Fruit fly (Drosophila melanogaster) whole organism, wandering third instar larva: ENCODE measurements around the gene CG33510.

Source experiments
- Abd-B ChIP-seq: fragments of >200 bp; optimal IDR thresholded peaks from 2 replicates; lab custom pipeline; 2017; ENCODE audit warnings: missing biosample characterization, missing genetic modification characterization
- CG9705 ChIP-seq: fragments of 200-800 bp; sonication (Bioruptor generic); optimal IDR thresholded peaks from 2 replicates; lab custom pipeline; 2018; ENCODE audit warnings: missing biosample characterization, mild to moderate bottlenecking, missing genetic modification characterization
- Dif ChIP-seq: fragments of 200-275, 200-300 bp; sonication (Bioruptor generic); optimal IDR thresholded peaks from 2 replicates; lab custom pipeline; 2018; ENCODE audit warnings: missing biosample characterization, missing genetic modification characterization; ENCODE audit not compliant: partially characterized antibody
- GATAd ChIP-seq: sonication (Bioruptor generic); optimal IDR thresholded peaks from 2 replicates; lab custom pipeline; 2016; ENCODE audit warnings: missing biosample characterization, missing genetic modification characterization
- HLH106 ChIP-seq: fragments of 200-800 bp; optimal IDR thresholded peaks from 3 replicates; lab custom pipeline; 2019; ENCODE audit warnings: missing biosample characterization, mild to moderate bottlenecking, missing genetic modification characterization, moderate library complexity
- Hnf4 ChIP-seq: fragments of 200-800 bp; sonication (Bioruptor generic); optimal IDR thresholded peaks from 2 replicates; lab custom pipeline; 2016; ENCODE audit warnings: missing biosample characterization, mild to moderate bottlenecking, missing genetic modification characterization
- Hr78 ChIP-seq: fragments of >200 bp; optimal IDR thresholded peaks from 2 replicates; lab custom pipeline; 2017; ENCODE audit warnings: missing biosample characterization, missing genetic modification characterization
- Mio ChIP-seq: sonication (Bioruptor generic); optimal IDR thresholded peaks from 2 replicates; lab custom pipeline; 2016; ENCODE audit warnings: missing biosample characterization, missing genetic modification characterization
- Myc ChIP-seq: fragments of >200 bp; optimal IDR thresholded peaks from 2 replicates; lab custom pipeline; 2017
- N ChIP-seq: fragments of >200 bp; optimal IDR thresholded peaks from 2 replicates; lab custom pipeline; 2018; ENCODE audit warnings: missing biosample characterization, missing external identifiers, missing genetic modification characterization
- OdsH ChIP-seq: fragments of 200-800 bp; sonication (Bioruptor generic); optimal IDR thresholded peaks from 2 replicates; lab custom pipeline; 2016; ENCODE audit warnings: missing biosample characterization, mild to moderate bottlenecking, missing genetic modification characterization
- Rel ChIP-seq, 2 experiments: fragments of 200-800 bp; sonication (Bioruptor generic) in 1 of 2; optimal IDR thresholded peaks; 2 replicates in 1 of 2; 3 replicates in 1 of 2; lab custom pipeline; 2016 to 2019; ENCODE audit warnings: mild to moderate bottlenecking in 2 of 2, missing biosample characterization in 2 of 2, missing genetic modification characterization in 2 of 2, moderate library complexity in 1 of 2
- Vsx2 ChIP-seq: fragments of 200-300, 225-300 bp; sonication (Bioruptor generic); optimal IDR thresholded peaks from 2 replicates; lab custom pipeline; 2018; ENCODE audit warnings: missing biosample characterization, missing genetic modification characterization; ENCODE audit not compliant: partially characterized antibody
- br ChIP-seq: fragments of 200-800 bp; sonication (Bioruptor generic); optimal IDR thresholded peaks from 2 replicates; lab custom pipeline; 2016; ENCODE audit warnings: missing biosample characterization, missing genetic modification characterization
- brk ChIP-seq: fragments of 200-800 bp; sonication (Bioruptor generic); optimal IDR thresholded peaks from 2 replicates; lab custom pipeline; 2016; ENCODE audit warnings: missing biosample characterization, mild to moderate bottlenecking, missing genetic modification characterization
- dsf ChIP-seq: sonication (Bioruptor generic); optimal IDR thresholded peaks from 2 replicates; lab custom pipeline; 2016; ENCODE audit warnings: missing biosample characterization, missing genetic modification characterization, borderline replicate concordance
- ey ChIP-seq: fragments of 200-800 bp; sonication (Bioruptor generic); optimal IDR thresholded peaks from 2 replicates; lab custom pipeline; 2016; ENCODE audit warnings: missing biosample characterization, missing genetic modification characterization
- fru ChIP-seq: fragments of 200-800 bp; sonication (Bioruptor generic); optimal IDR thresholded peaks from 3 replicates; lab custom pipeline; 2016; ENCODE audit warnings: missing biosample characterization, mild to moderate bottlenecking, missing genetic modification characterization
- h ChIP-seq: fragments of 200-800 bp; sonication (Bioruptor generic); optimal IDR thresholded peaks from 3 replicates; lab custom pipeline; 2016; ENCODE audit warnings: missing biosample characterization, mild to moderate bottlenecking, missing genetic modification characterization
- jim ChIP-seq: fragments of 175-275, 200-325 bp; sonication (Bioruptor generic); optimal IDR thresholded peaks from 2 replicates; lab custom pipeline; 2016; ENCODE audit warnings: missing biosample characterization, mild to moderate bottlenecking, missing genetic modification characterization
- lola ChIP-seq: fragments of >200 bp; optimal IDR thresholded peaks from 2 replicates; lab custom pipeline; 2017; ENCODE audit warnings: missing biosample characterization, missing genetic modification characterization
- pan ChIP-seq: fragments of >200 bp; optimal IDR thresholded peaks from 2 replicates; lab custom pipeline; 2017
- psq ChIP-seq: fragments of 200-800 bp; sonication (Bioruptor generic); optimal IDR thresholded peaks from 3 replicates; lab custom pipeline; 2017; ENCODE audit warnings: missing biosample characterization, mild to moderate bottlenecking, missing genetic modification characterization, moderate library complexity
- sage ChIP-seq: fragments of 200-800 bp; sonication (Bioruptor generic); optimal IDR thresholded peaks from 2 replicates; lab custom pipeline; 2016; ENCODE audit warnings: missing biosample characterization, mild to moderate bottlenecking, missing genetic modification characterization
- sv ChIP-seq: fragments of 200-800 bp; sonication (Bioruptor generic); optimal IDR thresholded peaks from 3 replicates; lab custom pipeline; 2016; ENCODE audit warnings: missing biosample characterization, missing genetic modification characterization
- tai ChIP-seq: sonication (Bioruptor generic); optimal IDR thresholded peaks from 2 replicates; lab custom pipeline; 2016; ENCODE audit warnings: missing biosample characterization, missing genetic modification characterization

CG33510 gene

DNA sequence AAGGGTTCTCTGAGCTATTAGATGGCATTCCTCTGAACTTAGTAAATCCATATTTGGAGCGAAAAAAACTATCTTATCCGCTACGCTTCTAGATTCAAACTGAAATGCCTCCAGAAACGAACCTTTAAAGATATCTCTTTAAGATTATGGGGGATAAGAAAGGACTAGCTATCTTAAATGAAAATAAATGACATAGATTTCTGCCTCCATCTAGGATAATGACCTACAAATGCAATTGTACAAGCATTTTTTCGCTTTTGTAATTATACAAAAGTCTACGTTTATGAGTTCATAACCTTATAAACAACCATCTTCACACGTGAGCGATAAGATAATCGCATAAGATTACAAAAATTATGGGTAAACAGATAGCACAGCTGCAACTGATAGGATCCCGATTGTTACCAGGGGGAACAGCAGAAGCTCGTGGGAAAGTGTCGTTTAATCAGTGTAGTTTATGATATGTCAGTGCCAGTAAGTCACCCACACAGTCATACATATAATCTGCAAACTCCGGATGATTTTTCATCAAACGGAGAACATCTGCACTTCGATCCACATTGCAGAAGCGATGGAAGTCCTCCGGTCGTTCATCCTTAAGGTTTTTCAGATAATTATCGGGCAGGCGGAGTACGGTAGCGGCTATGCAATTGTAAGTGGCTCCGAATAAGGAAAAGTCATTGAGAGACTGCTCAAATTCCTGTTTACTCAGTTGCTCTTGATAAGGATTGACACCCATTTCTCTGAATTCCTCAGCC lies 1.5 kb downstream of the CG33510 start, which contains the start of gene CG33511:
CG33511 (minus strand) TSS at position 51 of the 758 bp plus-strand sequence.
- TF ChIP-seq Dif (GFP tag; lab: Kevin White, UChicago) = no peak
- TF ChIP-seq Hnf4 (GFP tag; lab: Kevin White, UChicago) = no peak
- TF ChIP-seq HLH106 (tag; lab: Kevin White, UChicago) = no peak
- TF ChIP-seq Rel (GFP tag; optimal IDR thresholded peaks at IDR 0.05; lab: Kevin White, UChicago) = no peak
- no peak for TF ChIP-seq Rel (tag; optimal IDR thresholded peaks at IDR 0.05; lab: Kevin White, UChicago)
- TF ChIP-seq CG9705 = no peak
- no peak for TF ChIP-seq Myc (lab: Kevin White, UChicago)
- TF ChIP-seq N (GFP tag; lab: Kevin White, UChicago) = no peak
- TF ChIP-seq brk = no peak
- no peak for TF ChIP-seq pan (lab: Kevin White, UChicago)
- TF ChIP-seq fru (GFP tag; lab: Kevin White, UChicago) = no peak
- TF ChIP-seq tai (GFP tag; lab: Kevin White, UChicago) = no peak
- TF ChIP-seq Vsx2 = no peak
- no peak for TF ChIP-seq dsf (GFP tag; lab: Kevin White, UChicago)
- no peak for TF ChIP-seq sage (GFP tag; lab: Kevin White, UChicago)
- no peak for TF ChIP-seq br (GFP tag; lab: Kevin White, UChicago)

DNA sequence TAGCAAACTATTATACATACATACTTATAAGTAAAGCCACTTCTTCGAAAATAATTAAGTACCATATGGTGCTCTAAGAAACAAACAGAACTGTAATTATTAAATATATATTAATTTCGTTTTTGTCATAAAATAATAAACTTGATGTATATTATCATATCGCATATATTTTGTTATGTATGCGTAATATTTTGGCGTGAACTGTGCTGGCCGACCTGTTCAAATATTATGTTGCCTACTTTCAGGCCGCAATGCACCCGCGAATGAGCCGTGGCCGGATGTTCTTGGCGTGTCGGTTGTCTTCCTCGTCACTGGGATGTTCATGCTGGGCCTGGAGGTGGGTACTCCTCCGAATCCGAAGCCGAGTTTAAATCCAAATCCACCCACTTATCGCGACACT lies 6.3 kb downstream of the CG33510 start:
- TF ChIP-seq Rel (GFP tag; optimal IDR thresholded peaks at IDR 0.05; lab: Kevin White, UChicago) (no peak), Rel (tag; optimal IDR thresholded peaks at IDR 0.05; lab: Kevin White, UChicago) (no peak), h (no peak), ey (no peak)

DNA sequence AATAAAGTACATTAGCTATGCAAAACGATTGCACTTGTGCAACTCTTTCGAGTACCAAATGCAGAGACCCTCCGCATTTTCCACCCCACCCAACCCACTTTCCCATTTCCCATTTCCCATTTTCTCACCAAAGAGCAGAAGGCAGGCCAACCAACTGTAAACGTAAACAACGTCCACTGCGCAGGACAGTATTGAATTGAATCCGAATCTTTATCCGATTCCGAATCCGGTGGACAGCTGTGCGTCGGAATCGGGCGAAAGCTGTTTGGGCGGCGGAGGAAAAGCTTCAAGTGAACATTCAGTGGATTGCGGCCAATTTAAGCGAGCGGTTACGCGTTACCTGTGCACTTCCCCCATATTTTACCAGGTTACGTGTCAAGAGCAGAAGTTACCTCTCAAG lies 9.0 kb downstream of the CG33510 start, which contains the start of gene tadr:
tadr (plus strand) TSS at position 301 of the 400 bp plus-strand sequence.
- TF ChIP-seq Vsx2 (peak; percentile 16), Myc (lab: Kevin White, UChicago) (no peak)

DNA sequence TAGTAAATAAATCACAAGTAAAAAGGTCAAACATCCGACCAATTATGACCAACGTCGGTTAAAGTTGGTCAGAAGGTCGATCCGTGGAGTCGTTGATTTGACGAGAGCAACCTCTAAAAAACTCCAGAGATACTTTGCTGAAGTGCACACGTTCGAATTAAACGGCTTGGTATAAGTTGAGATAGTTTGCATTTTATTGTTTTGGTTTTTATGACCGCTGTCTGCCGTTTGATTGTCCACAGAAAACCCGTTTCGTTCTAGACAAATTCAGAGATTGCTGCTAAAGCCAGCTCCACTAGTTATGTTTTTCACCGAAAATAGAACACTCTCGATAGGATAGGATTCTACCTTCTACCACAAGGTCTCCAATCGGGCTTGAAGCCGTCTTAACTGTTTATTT lies 10.3 kb downstream of the CG33510 start:
- no peak for TF ChIP-seq h

DNA sequence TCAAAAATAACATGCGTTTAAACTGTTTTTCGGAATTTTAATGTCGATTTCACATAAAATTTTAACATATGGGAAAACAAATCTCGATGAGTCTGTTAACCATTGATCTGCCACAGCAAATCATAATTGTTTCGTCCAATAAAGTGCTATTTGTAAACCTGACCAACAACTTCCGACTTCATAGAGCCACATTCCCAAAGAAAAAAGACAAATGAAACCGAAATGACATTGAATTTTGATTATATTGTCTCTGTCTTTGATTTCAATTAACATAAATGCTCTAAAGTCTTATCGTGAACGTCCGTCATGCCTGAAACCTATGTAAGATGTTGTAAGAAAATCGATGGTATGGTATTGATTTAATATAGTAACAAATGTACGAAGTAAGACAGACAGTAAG lies 10.8 kb downstream of the CG33510 start:
- TF ChIP-seq brk (no peak), GATAd (GFP tag; lab: Kevin White, UChicago) (no peak), N (GFP tag; lab: Kevin White, UChicago) (no peak), Rel (GFP tag; optimal IDR thresholded peaks at IDR 0.05; lab: Kevin White, UChicago) (no peak), Rel (tag; optimal IDR thresholded peaks at IDR 0.05; lab: Kevin White, UChicago) (no peak), Mio (GFP tag; lab: Kevin White, UChicago) (no peak), psq (GFP tag; lab: Kevin White, UChicago) (no peak), lola (GFP tag; lab: Kevin White, UChicago) (no peak), jim (GFP tag; lab: Kevin White, UChicago) (no peak)
- TF ChIP-seq, all 38 proteins: peak for 0

DNA sequence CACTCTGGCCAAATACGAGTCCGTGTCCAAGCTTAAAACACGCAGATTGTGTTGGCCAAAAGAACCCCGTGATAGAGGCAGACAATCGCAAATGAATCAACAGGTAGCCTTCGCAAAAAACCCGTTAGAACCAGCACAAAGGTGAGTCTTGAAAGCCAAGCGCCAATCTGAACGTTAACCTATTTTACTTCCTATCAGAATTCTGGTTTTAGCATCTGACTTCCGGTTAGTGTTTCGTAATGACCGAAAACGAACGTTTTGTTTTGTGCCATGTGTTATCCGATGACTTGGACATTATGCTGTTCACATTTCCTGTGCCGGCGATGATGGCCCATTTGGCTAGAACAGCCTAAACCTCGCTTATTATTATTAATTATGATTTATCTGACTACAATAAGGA lies 11.7 kb downstream of the CG33510 start:
- no peak for TF ChIP-seq jim (GFP tag; lab: Kevin White, UChicago)
- TF ChIP-seq pan (lab: Kevin White, UChicago) = no peak
- no peak for TF ChIP-seq Hnf4 (GFP tag; lab: Kevin White, UChicago)
- TF ChIP-seq br (GFP tag; lab: Kevin White, UChicago) = no peak
- TF ChIP-seq sv (GFP tag; lab: Kevin White, UChicago) = no peak
- TF ChIP-seq Dif (GFP tag; lab: Kevin White, UChicago) = no peak
- TF ChIP-seq OdsH = no peak
- no peak for TF ChIP-seq Rel (GFP tag; optimal IDR thresholded peaks at IDR 0.05; lab: Kevin White, UChicago)
- no peak for TF ChIP-seq Rel (tag; optimal IDR thresholded peaks at IDR 0.05; lab: Kevin White, UChicago)
- no peak for TF ChIP-seq GATAd (GFP tag; lab: Kevin White, UChicago)
- no peak for TF ChIP-seq fru (GFP tag; lab: Kevin White, UChicago)
- no peak for TF ChIP-seq Abd-B (GFP tag; lab: Kevin White, UChicago)
- TF ChIP-seq Hr78 (GFP tag; lab: Kevin White, UChicago) = no peak
- TF ChIP-seq h = no peak
- TF ChIP-seq, all 38 proteins: peak for 0
